Fruit fly (Drosophila melanogaster) whole organism, embryonic: Measurements from ENCODE around the gene CG42759.

Source experiments
- Abd-B ChIP-seq: fragments of 200-800 bp; sonication (Bioruptor generic); optimal IDR thresholded peaks from 2 replicates; lab custom pipeline; 2018; ENCODE audit warnings: missing biosample characterization, mild to moderate bottlenecking, missing genetic modification characterization, moderate library complexity
- Awh ChIP-seq: fragments of 200-800 bp; sonication (Bioruptor generic); IDR thresholded peaks from 2 replicates; pipeline ENCODE4, ENCODE4 v1.3.6; 2022; ENCODE audit warnings: missing biosample characterization, missing genetic modification characterization
- CG11560 ChIP-seq: fragments of 200-800 bp; sonication (Bioruptor generic); IDR thresholded peaks from 3 replicates; pipeline ENCODE4 v1.3.6; 2022; ENCODE audit warnings: missing biosample characterization, missing genetic modification characterization
- CG13296 ChIP-seq: fragments of 200-800 bp; sonication (Bioruptor generic); optimal IDR thresholded peaks from 3 replicates; lab custom pipeline; 2018; ENCODE audit warnings: missing biosample characterization, mild to moderate bottlenecking, missing genetic modification characterization
- CG13624 ChIP-seq: fragments of 200-800 bp; sonication (Bioruptor generic); optimal IDR thresholded peaks from 2 replicates; lab custom pipeline; 2016; ENCODE audit warnings: missing biosample characterization, missing genetic modification characterization
- CG14050 ChIP-seq: fragments of 200-800 bp; sonication (Bioruptor generic); IDR thresholded peaks from 3 replicates; pipeline ENCODE4 v1.3.6; 2022; ENCODE audit warnings: missing biosample characterization, missing genetic modification characterization
- CG15011 ChIP-seq: fragments of 200-800 bp; sonication (Bioruptor generic); optimal IDR thresholded peaks from 3 replicates; lab custom pipeline; 2018; ENCODE audit warnings: missing biosample characterization, mild to moderate bottlenecking, missing genetic modification characterization
- CG1602 ChIP-seq: fragments of 200-800 bp; sonication (Bioruptor generic); optimal IDR thresholded peaks from 3 replicates; lab custom pipeline; 2016; ENCODE audit warnings: missing biosample characterization, missing genetic modification characterization
- CG16813 ChIP-seq: fragments of 200-800 bp; sonication (Bioruptor generic); IDR thresholded peaks from 3 replicates; pipeline ENCODE4 v1.3.6; 2022; ENCODE audit warnings: missing biosample characterization, missing genetic modification characterization; ENCODE audit not compliant: partially characterized antibody
- CG1792 ChIP-seq: fragments of 200-800 bp; sonication (Bioruptor generic); optimal IDR thresholded peaks from 2 replicates; lab custom pipeline; 2016; ENCODE audit warnings: missing biosample characterization, missing genetic modification characterization
- CG3726 ChIP-seq: fragments of 200-800 bp; sonication (Bioruptor generic); IDR thresholded peaks from 3 replicates; pipeline ENCODE4, ENCODE4 v1.3.6; 2022; ENCODE audit warnings: missing biosample characterization, missing genetic modification characterization
- CG3847 ChIP-seq: fragments of 200-800 bp; sonication (Bioruptor generic); IDR thresholded peaks from 2 replicates; pipeline ENCODE4 v1.3.6; 2022; ENCODE audit warnings: missing biosample characterization, missing genetic modification characterization
- CG43689 ChIP-seq: fragments of 200-800 bp; sonication (Bioruptor generic); IDR thresholded peaks from 2 replicates; pipeline ENCODE4 v1.3.6; 2022; ENCODE audit warnings: missing biosample characterization, missing genetic modification characterization
- CG7745 ChIP-seq: fragments of 200-800 bp; sonication (Bioruptor generic); optimal IDR thresholded peaks from 2 replicates; lab custom pipeline; 2018; ENCODE audit warnings: missing biosample characterization, mild to moderate bottlenecking, missing genetic modification characterization, moderate library complexity
- CG7786 ChIP-seq: fragments of 200-800 bp; sonication (Bioruptor generic); optimal IDR thresholded peaks from 2 replicates; lab custom pipeline; 2016; ENCODE audit warnings: missing biosample characterization, missing genetic modification characterization
- CG8290 ChIP-seq, 3 experiments: fragments of 200-800 bp; sonication (Bioruptor generic); optimal IDR thresholded peaks; 2 replicates each; lab custom pipeline; 2016 to 2019; ENCODE audit warnings: missing biosample characterization in 3 of 3, missing genetic modification characterization in 3 of 3, mild to moderate bottlenecking in 2 of 3, moderate library complexity in 1 of 3
- CG8765 ChIP-seq: fragments of 200-800 bp; sonication (Bioruptor generic); IDR thresholded peaks from 2 replicates; pipeline ENCODE4 v1.3.6; 2022; ENCODE audit warnings: missing biosample characterization, missing genetic modification characterization
- CG8924 ChIP-seq: fragments of 200-800 bp; optimal IDR thresholded peaks from 3 replicates; lab custom pipeline; 2019; ENCODE audit warnings: missing biosample characterization, mild to moderate bottlenecking, missing genetic modification characterization, moderate library complexity
- D19A ChIP-seq: fragments of 200-800 bp; optimal IDR thresholded peaks from 3 replicates; lab custom pipeline; 2019; ENCODE audit warnings: missing biosample characterization, mild to moderate bottlenecking, missing genetic modification characterization, moderate library complexity
- Deaf1 ChIP-seq: fragments of 200-800 bp; optimal IDR thresholded peaks from 3 replicates; lab custom pipeline; 2019; ENCODE audit warnings: missing biosample characterization, mild to moderate bottlenecking, missing genetic modification characterization, moderate library complexity
- Drgx ChIP-seq: fragments of 200-800 bp; sonication (Bioruptor generic); IDR thresholded peaks from 2 replicates; pipeline ENCODE4 v1.3.6; 2022; ENCODE audit warnings: missing biosample characterization, missing genetic modification characterization
- ERR ChIP-seq: fragments of 200-800 bp; sonication (Bioruptor generic); optimal IDR thresholded peaks from 2 replicates; lab custom pipeline; 2016; ENCODE audit warnings: missing biosample characterization, missing genetic modification characterization
- H15 ChIP-seq: fragments of 200-800 bp; sonication (Bioruptor generic); IDR thresholded peaks from 3 replicates; pipeline ENCODE4 v1.3.6; 2022; ENCODE audit warnings: missing biosample characterization, missing genetic modification characterization
- Hmx ChIP-seq: fragments of 200-800 bp; sonication (Bioruptor generic); optimal IDR thresholded peaks from 2 replicates; lab custom pipeline; 2016; ENCODE audit warnings: missing biosample characterization, missing genetic modification characterization
- Hr39 ChIP-seq: fragments of >200 bp; optimal IDR thresholded peaks from 2 replicates; lab custom pipeline; 2017
- NK7.1 ChIP-seq: fragments of 200-800 bp; sonication (Bioruptor generic); optimal IDR thresholded peaks from 3 replicates; lab custom pipeline; 2016; ENCODE audit warnings: missing biosample characterization, missing genetic modification characterization
- NfI ChIP-seq: fragments of 200-800 bp; sonication (Bioruptor generic); optimal IDR thresholded peaks from 3 replicates; lab custom pipeline; 2018; ENCODE audit warnings: missing biosample characterization, mild to moderate bottlenecking, missing genetic modification characterization, moderate library complexity
- Sox102F ChIP-seq: fragments of 200-800 bp; sonication (Bioruptor generic); optimal IDR thresholded peaks from 2 replicates; lab custom pipeline; 2018; ENCODE audit warnings: missing biosample characterization, mild to moderate bottlenecking, missing genetic modification characterization, moderate library complexity
- Sry-δ ChIP-seq: fragments of 200-800 bp; sonication (Bioruptor generic); optimal IDR thresholded peaks from 2 replicates; lab custom pipeline; 2016; ENCODE audit warnings: missing biosample characterization, missing genetic modification characterization
- TFAM ChIP-seq: fragments of 200-800 bp; sonication (Bioruptor generic); optimal IDR thresholded peaks from 2 replicates; lab custom pipeline; 2017; ENCODE audit warnings: missing biosample characterization, missing genetic modification characterization, inconsistent platforms
- Xbp1 ChIP-seq: fragments of 200-800 bp; sonication (Bioruptor generic); optimal IDR thresholded peaks from 3 replicates; lab custom pipeline; 2016; ENCODE audit warnings: missing biosample characterization, mild to moderate bottlenecking, missing genetic modification characterization
- aop ChIP-seq: fragments of 200-800 bp; sonication (Bioruptor generic); IDR thresholded peaks from 2 replicates; pipeline ENCODE4 v1.3.6; 2022; ENCODE audit warnings: missing biosample characterization, missing genetic modification characterization
- disco-r ChIP-seq: fragments of 200-800 bp; sonication (Bioruptor generic); optimal IDR thresholded peaks from 2 replicates; lab custom pipeline; 2016; ENCODE audit warnings: missing biosample characterization, missing genetic modification characterization
- emc ChIP-seq: fragments of 200-800 bp; sonication (Bioruptor generic); optimal IDR thresholded peaks from 2 replicates; lab custom pipeline; 2016; ENCODE audit warnings: missing biosample characterization, missing genetic modification characterization
- esg ChIP-seq: fragments of 200-800 bp; sonication (Bioruptor generic); conservative IDR thresholded peaks from 2 replicates; pipeline ENCODE4 v1.3.6; 2022; ENCODE audit warnings: missing biosample characterization, missing genetic modification characterization
- fd3F ChIP-seq: fragments of 200-800 bp; sonication (Bioruptor generic); optimal IDR thresholded peaks from 2 replicates; lab custom pipeline; 2018; ENCODE audit warnings: missing biosample characterization, mild to moderate bottlenecking, missing genetic modification characterization, moderate library complexity
- fru ChIP-seq: fragments of >200 bp; optimal IDR thresholded peaks from 2 replicates; lab custom pipeline; 2017
- gcm ChIP-seq: fragments of 200-800 bp; sonication (Bioruptor generic); optimal IDR thresholded peaks from 2 replicates; lab custom pipeline; 2019; ENCODE audit warnings: missing biosample characterization, mild to moderate bottlenecking, missing genetic modification characterization, moderate library complexity
- gem ChIP-seq: fragments of 200-800 bp; sonication (Bioruptor generic); optimal IDR thresholded peaks from 2 replicates; lab custom pipeline; 2019; ENCODE audit warnings: missing biosample characterization, mild to moderate bottlenecking, missing genetic modification characterization, moderate library complexity
- gsb ChIP-seq: fragments of 200-800 bp; sonication (Bioruptor generic); IDR thresholded peaks from 2 replicates; pipeline ENCODE4 v1.3.6; 2022; ENCODE audit warnings: missing biosample characterization, missing genetic modification characterization
- hth ChIP-seq: fragments of >200 bp; optimal IDR thresholded peaks from 2 replicates; lab custom pipeline; 2017; ENCODE audit warnings: inconsistent platforms
- lbe ChIP-seq: fragments of 200-800 bp; sonication (Bioruptor generic); optimal IDR thresholded peaks from 2 replicates; lab custom pipeline; 2016; ENCODE audit warnings: missing biosample characterization, mild to moderate bottlenecking, missing genetic modification characterization
- lola ChIP-seq, 3 experiments: fragments of >200 bp in 2 of 3; fragments of 200-800 bp in 1 of 3; sonication (Bioruptor generic) in 1 of 3; optimal IDR thresholded peaks; 2 replicates each; lab custom pipeline; 2017 to 2019; ENCODE audit warnings: missing biosample characterization in 3 of 3, missing genetic modification characterization in 3 of 3, mild to moderate bottlenecking in 1 of 3, moderate library complexity in 1 of 3
- luna ChIP-seq: fragments of 200-800 bp; sonication (Bioruptor generic); optimal IDR thresholded peaks from 2 replicates; lab custom pipeline; 2016; ENCODE audit warnings: missing biosample characterization, missing genetic modification characterization
- nau ChIP-seq: fragments of 200-800 bp; sonication (Bioruptor generic); optimal IDR thresholded peaks from 3 replicates; lab custom pipeline; 2017; ENCODE audit warnings: missing biosample characterization, mild to moderate bottlenecking, missing genetic modification characterization, missing genetic modification reagents
- pnt ChIP-seq: fragments of 200-800 bp; sonication (Bioruptor generic); optimal IDR thresholded peaks from 3 replicates; lab custom pipeline; 2016; ENCODE audit warnings: missing biosample characterization, missing genetic modification characterization
- row ChIP-seq: fragments of 200-800 bp; sonication (Bioruptor generic); IDR thresholded peaks from 3 replicates; pipeline ENCODE4 v1.3.6; 2022; ENCODE audit warnings: missing biosample characterization, missing genetic modification characterization
- scrt ChIP-seq: fragments of 200-800 bp; sonication (Bioruptor generic); optimal IDR thresholded peaks from 2 replicates; lab custom pipeline; 2018; ENCODE audit warnings: missing biosample characterization, mild to moderate bottlenecking, missing genetic modification characterization, moderate library complexity
- slou ChIP-seq: fragments of 200-800 bp; sonication (Bioruptor generic); optimal IDR thresholded peaks from 3 replicates; lab custom pipeline; 2016; ENCODE audit warnings: missing biosample characterization, missing genetic modification characterization
- sob ChIP-seq: fragments of 200-800 bp; sonication (Bioruptor generic); IDR thresholded peaks from 2 replicates; pipeline ENCODE4 v1.3.6; 2022; ENCODE audit warnings: missing biosample characterization, missing genetic modification characterization

Gene CG42759

dm6 chr3R:10097531-10098295, 45.2 kb upstream of the CG42759 start (continued):
- peak; percentile 4 for TF ChIP-seq ERR (GFP tag; lab: Kevin White, UChicago)
- TF ChIP-seq CG8765 = peak; percentile 54; the same call in 1 of the 2 replicates
- no peak for TF ChIP-seq Sry-δ (GFP tag; lab: Kevin White, UChicago)
- TF ChIP-seq slou (GFP tag; lab: Kevin White, UChicago) = no peak
- no peak for TF ChIP-seq CG43689 (GFP tag; lab: Robert Waterston, UW)
- TF ChIP-seq D19A (tag; lab: Kevin White, UChicago) = peak; percentile 93
- TF ChIP-seq H15 (GFP tag; lab: Robert Waterston, UW) = 0 out of 3 replicates have a peak, but pooled peaks have one; percentile 40
- TF ChIP-seq scrt = peak; percentile 21
- no peak for TF ChIP-seq lbe (GFP tag; lab: Kevin White, UChicago)
- peak; percentile 83 for TF ChIP-seq gem (tag; lab: Kevin White, UChicago)
- no peak for TF ChIP-seq Awh (GFP tag; lab: Robert Waterston, UW)
- TF ChIP-seq Hmx (GFP tag; lab: Kevin White, UChicago) = peak; percentile 29
- peak; percentile 50 for TF ChIP-seq emc (GFP tag; lab: Kevin White, UChicago)
- TF ChIP-seq CG16813 (GFP tag; lab: Robert Waterston, UW) = no peak
- peak; percentile 63 for TF ChIP-seq CG3847 (GFP tag; lab: Robert Waterston, UW)
- peak; percentile 34; the same call in 1 of the 3 replicates for TF ChIP-seq CG14050 (GFP tag; lab: Robert Waterston, UW)
- peak; percentile 62 for TF ChIP-seq pnt (GFP tag; lab: Kevin White, UChicago)
- TF ChIP-seq Deaf1 (tag; lab: Kevin White, UChicago) = peak; percentile 68
- peak; percentile 27 for TF ChIP-seq fd3F (GFP tag; lab: Kevin White, UChicago)
- TF ChIP-seq NK7.1 (GFP tag; lab: Kevin White, UChicago) = no peak
- 0 out of 3 replicates have a peak, but pooled peaks have one; percentile 22 for TF ChIP-seq CG11560 (tag; lab: Robert Waterston, UW)
- TF ChIP-seq CG3726 = no peak
- no peak for TF ChIP-seq CG8290 (GFP tag; optimal IDR thresholded peaks at IDR 0.05; lab: Kevin White, UChicago)
- TF ChIP-seq CG8290 (tag; optimal IDR thresholded peaks at IDR 0.05; lab: Kevin White, UChicago) = peak in 1 of 2 experiments; percentile 71
- no peak for TF ChIP-seq hth (lab: Kevin White, UChicago)
- TF ChIP-seq gcm (GFP tag; lab: Kevin White, UChicago) = peak; percentile 24
- TF ChIP-seq Sox102F = peak; percentile 71
- TF ChIP-seq CG1792 = peak; percentile 33
- peak; percentile 72 for TF ChIP-seq esg (GFP tag; lab: Robert Waterston, UW)
- TF ChIP-seq lola (GFP tag; optimal IDR thresholded peaks at IDR 0.05; lab: Kevin White, UChicago) = no peak
- peak; percentile 76 for TF ChIP-seq NfI (GFP tag; lab: Kevin White, UChicago)
- TF ChIP-seq gsb (GFP tag; lab: Robert Waterston, UW) = peak; percentile 55; the same call in 1 of the 2 replicates
- no peak for TF ChIP-seq CG7745 (tag; lab: Kevin White, UChicago)
- TF ChIP-seq CG13296 (GFP tag; lab: Kevin White, UChicago) = peak; percentile 78
- TF ChIP-seq CG7786 = peak; percentile 49
- TF ChIP-seq Drgx (GFP tag; lab: Robert Waterston, UW) = 0 out of 2 replicates have a peak, but pooled peaks have one; percentile 6
- peak; percentile 17 for TF ChIP-seq CG1602 (GFP tag; lab: Kevin White, UChicago)
- no peak for TF ChIP-seq Abd-B (GFP tag; lab: Kevin White, UChicago)
- TF ChIP-seq sob (GFP tag; lab: Robert Waterston, UW) = peak; percentile 64
- peak; percentile 76 for TF ChIP-seq CG8924
- TF ChIP-seq CG15011 (GFP tag; lab: Kevin White, UChicago) = peak; percentile 33
- peak; percentile 55 for TF ChIP-seq luna (GFP tag; lab: Kevin White, UChicago)
- peak; percentile 62 for TF ChIP-seq Xbp1 (GFP tag; lab: Kevin White, UChicago)
- peak; percentile 67 for TF ChIP-seq CG13624
- TF ChIP-seq disco-r (GFP tag; lab: Kevin White, UChicago) = peak; percentile 24
- no peak for TF ChIP-seq fru (lab: Kevin White, UChicago)
- TF ChIP-seq Hr39 (lab: Kevin White, UChicago) = no peak
- TF ChIP-seq row (GFP tag; lab: Robert Waterston, UW) = peak; percentile 78
- no peak for TF ChIP-seq TFAM (GFP tag; lab: Kevin White, UChicago)
- no peak for TF ChIP-seq aop (GFP tag; lab: Robert Waterston, UW)
- peak; percentile 57 for TF ChIP-seq nau (GFP tag; lab: Kevin White, UChicago)
